Fruit fly (Drosophila melanogaster) whole organism, embryonic: ENCODE results near the gene CG7069.
A peak's percentile ranks its signal among the peaks of the same experiment; 100 is the strongest.

Source experiments
- BEAF-32 ChIP-seq: fragments of 200-800 bp; sonication (Bioruptor generic); optimal IDR thresholded peaks from 3 replicates; lab custom pipeline; 2017; ENCODE audit warnings: missing biosample characterization, missing genetic modification characterization, mild to moderate bottlenecking, moderate library complexity, missing genetic modification reagents
- Blimp-1 ChIP-seq: fragments of 200-800 bp; sonication (Bioruptor generic); optimal IDR thresholded peaks from 3 replicates; lab custom pipeline; 2018; ENCODE audit warnings: missing biosample characterization, missing genetic modification characterization, mild to moderate bottlenecking, moderate library complexity, missing genetic modification reagents
- CG11093 ChIP-seq: fragments of 200-800 bp; sonication (Bioruptor generic); IDR thresholded peaks from 3 replicates; pipeline ENCODE4 v1.3.6; 2022; ENCODE audit warnings: missing biosample characterization, missing genetic modification characterization
- CG12391 ChIP-seq: fragments of 200-800 bp; sonication (Bioruptor generic); optimal IDR thresholded peaks from 3 replicates; lab custom pipeline; 2018; ENCODE audit warnings: missing biosample characterization, mild to moderate bottlenecking, missing genetic modification characterization, moderate library complexity
- CG13123 ChIP-seq: fragments of 200-800 bp; sonication (Bioruptor generic); optimal IDR thresholded peaks from 2 replicates; lab custom pipeline; 2016; ENCODE audit warnings: missing biosample characterization, missing genetic modification characterization
- CG15269 ChIP-seq: fragments of 200-800 bp; sonication (Bioruptor generic); optimal IDR thresholded peaks from 2 replicates; lab custom pipeline; 2018; ENCODE audit warnings: missing biosample characterization, mild to moderate bottlenecking, missing genetic modification characterization, moderate library complexity
- CG15479 ChIP-seq: fragments of 200-800 bp; sonication (Bioruptor generic); optimal IDR thresholded peaks from 3 replicates; lab custom pipeline; 2019; ENCODE audit warnings: missing biosample characterization, mild to moderate bottlenecking, missing genetic modification characterization, moderate library complexity
- CG15601 ChIP-seq: fragments of 200-800 bp; sonication (Bioruptor generic); optimal IDR thresholded peaks from 3 replicates; lab custom pipeline; 2019; ENCODE audit warnings: missing biosample characterization, mild to moderate bottlenecking, missing genetic modification characterization, moderate library complexity
- CG17328 ChIP-seq: fragments of 200-800 bp; sonication (Bioruptor generic); IDR thresholded peaks from 2 replicates; pipeline ENCODE4 v1.3.6; 2022; ENCODE audit warnings: missing biosample characterization, missing genetic modification characterization
- CG17359 ChIP-seq: fragments of 200-800 bp; sonication (Bioruptor generic); optimal IDR thresholded peaks from 3 replicates; lab custom pipeline; 2018; ENCODE audit warnings: missing biosample characterization, mild to moderate bottlenecking, missing genetic modification characterization, moderate library complexity
- CG17912 ChIP-seq: fragments of 200-800 bp; sonication (Bioruptor generic); optimal IDR thresholded peaks from 2 replicates; lab custom pipeline; 2018; ENCODE audit warnings: missing biosample characterization, mild to moderate bottlenecking, missing genetic modification characterization
- CG2875 ChIP-seq: fragments of 200-800 bp; sonication (Bioruptor generic); optimal IDR thresholded peaks from 2 replicates; lab custom pipeline; 2017; ENCODE audit warnings: missing biosample characterization, mild to moderate bottlenecking, missing genetic modification characterization, missing genetic modification reagents
- CG3407 ChIP-seq: fragments of 200-800 bp; sonication (Bioruptor generic); optimal IDR thresholded peaks from 2 replicates; lab custom pipeline; 2018; ENCODE audit warnings: missing biosample characterization, mild to moderate bottlenecking, missing genetic modification characterization
- CG3838 ChIP-seq: fragments of 200-800 bp; sonication (Bioruptor generic); optimal IDR thresholded peaks from 3 replicates; lab custom pipeline; 2016; ENCODE audit warnings: missing biosample characterization, missing genetic modification characterization
- CG4360 ChIP-seq: fragments of 200-800 bp; sonication (Bioruptor generic); IDR thresholded peaks from 2 replicates; pipeline ENCODE4 v1.3.6; 2022; ENCODE audit warnings: missing biosample characterization, missing genetic modification characterization
- CG5245 ChIP-seq: fragments of 200-800 bp; sonication (Bioruptor generic); optimal IDR thresholded peaks from 3 replicates; lab custom pipeline; 2016; ENCODE audit warnings: missing biosample characterization, missing genetic modification characterization
- CG8924 ChIP-seq: fragments of 200-800 bp; optimal IDR thresholded peaks from 3 replicates; lab custom pipeline; 2019; ENCODE audit warnings: missing biosample characterization, mild to moderate bottlenecking, missing genetic modification characterization, moderate library complexity
- CG9437 ChIP-seq: fragments of 200-800 bp; sonication (Bioruptor generic); optimal IDR thresholded peaks from 2 replicates; lab custom pipeline; 2018; ENCODE audit warnings: missing biosample characterization, mild to moderate bottlenecking, missing genetic modification characterization
- Dad ChIP-seq: fragments of 200-800 bp; sonication (Bioruptor generic); optimal IDR thresholded peaks from 3 replicates; lab custom pipeline; 2016; ENCODE audit warnings: missing biosample characterization, missing genetic modification characterization
- Dfd ChIP-seq, 2 experiments: fragments of >200 bp; optimal IDR thresholded peaks; 2 replicates each; lab custom pipeline; 2017; ENCODE audit warnings: missing biosample characterization in 2 of 2, missing genetic modification characterization in 2 of 2
- Dip3 ChIP-seq: fragments of 200-800 bp; sonication (Bioruptor generic); optimal IDR thresholded peaks from 3 replicates; lab custom pipeline; 2016; ENCODE audit warnings: missing biosample characterization, missing genetic modification characterization
- ERR ChIP-seq: fragments of 200-800 bp; sonication (Bioruptor generic); optimal IDR thresholded peaks from 2 replicates; lab custom pipeline; 2016; ENCODE audit warnings: missing biosample characterization, missing genetic modification characterization
- Fer1 ChIP-seq: fragments of 200-800 bp; sonication (Bioruptor generic); optimal IDR thresholded peaks from 2 replicates; lab custom pipeline; 2017; ENCODE audit warnings: missing biosample characterization, mild to moderate bottlenecking, missing genetic modification characterization
- Gsc ChIP-seq: fragments of 200-800 bp; sonication (Bioruptor generic); IDR thresholded peaks from 2 replicates; pipeline ENCODE4 v1.3.6; 2022; ENCODE audit warnings: missing biosample characterization, missing genetic modification characterization
- H2.0 ChIP-seq: fragments of 200-800 bp; sonication (Bioruptor generic); IDR thresholded peaks from 2 replicates; pipeline ENCODE4 v1.3.6; 2022; ENCODE audit warnings: missing biosample characterization, missing genetic modification characterization
- Hmr ChIP-seq: fragments of 200-800 bp; sonication (Bioruptor generic); optimal IDR thresholded peaks from 3 replicates; lab custom pipeline; 2017; ENCODE audit warnings: mild to moderate bottlenecking, missing biosample characterization, missing genetic modification reagents, missing genetic modification characterization
- Hmx ChIP-seq: fragments of 200-800 bp; sonication (Bioruptor generic); optimal IDR thresholded peaks from 2 replicates; lab custom pipeline; 2016; ENCODE audit warnings: missing biosample characterization, missing genetic modification characterization
- Neu2 ChIP-seq: fragments of 200-800 bp; sonication (Bioruptor generic); optimal IDR thresholded peaks from 3 replicates; lab custom pipeline; 2016; ENCODE audit warnings: missing biosample characterization, missing genetic modification characterization, borderline replicate concordance
- Nf-YA ChIP-seq: fragments of 200-800 bp; sonication (Bioruptor generic); IDR thresholded peaks from 2 replicates; pipeline ENCODE4 v1.3.6; 2022; ENCODE audit warnings: missing biosample characterization, missing genetic modification characterization
- Nf-YB ChIP-seq: fragments of 200-800 bp; sonication (Bioruptor generic); optimal IDR thresholded peaks from 3 replicates; lab custom pipeline; 2019; ENCODE audit warnings: missing biosample characterization, mild to moderate bottlenecking, missing genetic modification characterization, moderate library complexity
- Oaz ChIP-seq: fragments of 200-800 bp; sonication (Bioruptor generic); IDR thresholded peaks from 2 replicates; pipeline ENCODE4 v1.3.6; 2022; ENCODE audit warnings: missing biosample characterization, missing genetic modification characterization
- Pdp1 ChIP-seq, 2 experiments: fragments of 200-800 bp; sonication (Bioruptor generic); optimal IDR thresholded peaks; 3 replicates each; lab custom pipeline; 2016; ENCODE audit warnings: missing biosample characterization in 2 of 2, missing genetic modification characterization in 2 of 2, mild to moderate bottlenecking in 1 of 2, moderate library complexity in 1 of 2
- Sox102F ChIP-seq: fragments of 200-800 bp; sonication (Bioruptor generic); optimal IDR thresholded peaks from 2 replicates; lab custom pipeline; 2018; ENCODE audit warnings: missing biosample characterization, mild to moderate bottlenecking, missing genetic modification characterization, moderate library complexity
- crc ChIP-seq: fragments of 200-800 bp; sonication (Bioruptor generic); optimal IDR thresholded peaks from 2 replicates; lab custom pipeline; 2016; ENCODE audit warnings: missing biosample characterization, missing genetic modification characterization
- gce ChIP-seq: fragments of 200-800 bp; sonication (Bioruptor generic); IDR thresholded peaks from 3 replicates; pipeline ENCODE4 v1.3.6; 2022; ENCODE audit warnings: missing biosample characterization, missing genetic modification characterization
- grn ChIP-seq: fragments of 200-800 bp; sonication (Bioruptor generic); optimal IDR thresholded peaks from 3 replicates; lab custom pipeline; 2017; ENCODE audit warnings: missing biosample characterization, missing genetic modification characterization
- gt ChIP-seq: fragments of 200-800 bp; sonication (Bioruptor generic); IDR thresholded peaks from 2 replicates; pipeline ENCODE4 v1.3.6; 2022; ENCODE audit warnings: missing biosample characterization, missing genetic modification characterization
- ham ChIP-seq: fragments of 200-800 bp; sonication (Bioruptor generic); IDR thresholded peaks from 2 replicates; pipeline ENCODE4 v1.3.6; 2022; ENCODE audit warnings: missing biosample characterization, missing genetic modification characterization
- klu ChIP-seq: fragments of 200-800 bp; sonication (Bioruptor generic); IDR thresholded peaks from 2 replicates; pipeline ENCODE4 v1.3.6; 2022; ENCODE audit warnings: missing biosample characterization, missing genetic modification characterization
- lilli ChIP-seq: fragments of 200-800 bp; sonication (Bioruptor generic); optimal IDR thresholded peaks from 3 replicates; lab custom pipeline; 2016; ENCODE audit warnings: missing biosample characterization, missing genetic modification characterization
- luna ChIP-seq: fragments of 200-800 bp; sonication (Bioruptor generic); optimal IDR thresholded peaks from 2 replicates; lab custom pipeline; 2016; ENCODE audit warnings: missing biosample characterization, missing genetic modification characterization
- nerfin-1 ChIP-seq: fragments of 200-800 bp; sonication (Bioruptor generic); optimal IDR thresholded peaks from 3 replicates; lab custom pipeline; 2019; ENCODE audit warnings: missing biosample characterization, mild to moderate bottlenecking, missing genetic modification characterization, moderate library complexity
- odd ChIP-seq: fragments of 200-800 bp; sonication (Bioruptor generic); optimal IDR thresholded peaks from 2 replicates; lab custom pipeline; 2017; ENCODE audit warnings: missing biosample characterization, mild to moderate bottlenecking, missing genetic modification characterization
- tll ChIP-seq, 2 experiments: fragments of 200-800 bp in 1 of 2; fragments of >200 bp in 1 of 2; sonication (Bioruptor generic) in 1 of 2; optimal IDR thresholded peaks; 2 replicates each; lab custom pipeline; 2017 to 2019; ENCODE audit warnings: missing biosample characterization in 2 of 2, missing genetic modification characterization in 2 of 2, mild to moderate bottlenecking in 1 of 2, moderate library complexity in 1 of 2
- tup ChIP-seq: fragments of 200-800 bp; sonication (Bioruptor generic); optimal IDR thresholded peaks from 2 replicates; lab custom pipeline; 2016; ENCODE audit warnings: missing biosample characterization, mild to moderate bottlenecking, missing genetic modification characterization, moderate library complexity
- unc-4 ChIP-seq: fragments of 200-800 bp; sonication (Bioruptor generic); IDR thresholded peaks from 2 replicates; pipeline ENCODE4 v1.3.6; 2022; ENCODE audit warnings: missing biosample characterization, missing genetic modification characterization; ENCODE audit not compliant: partially characterized antibody
- wdn ChIP-seq: fragments of 200-800 bp; sonication (Bioruptor generic); IDR thresholded peaks from 2 replicates; pipeline ENCODE4 v1.3.6; 2022; ENCODE audit warnings: missing biosample characterization, missing genetic modification characterization
- wek ChIP-seq: fragments of 200-800 bp; sonication (Bioruptor generic); optimal IDR thresholded peaks from 3 replicates; lab custom pipeline; 2018; ENCODE audit warnings: missing biosample characterization, mild to moderate bottlenecking, missing genetic modification characterization, moderate library complexity

Gene CG7069

dm6 chr3R:22362218-22362907, 10.3 kb upstream of the CG7069 start, which contains the start of the genes JMJD6, CG7071 and Muted (continued):
- no peak for TF ChIP-seq CG15479 (GFP tag; lab: Kevin White, UChicago)
- TF ChIP-seq CG13123 (GFP tag; lab: Kevin White, UChicago), result peak; percentile 89
- peak; percentile 64 for TF ChIP-seq CG3407 (GFP tag; lab: Kevin White, UChicago)
- peak; percentile 97 for TF ChIP-seq CG12391
- peak; percentile 92 for TF ChIP-seq Fer1
- TF ChIP-seq odd (GFP tag; lab: Kevin White, UChicago), result peak; percentile 76
- peak; percentile 73 for TF ChIP-seq Hmx (GFP tag; lab: Kevin White, UChicago)
- peak; percentile 90 for TF ChIP-seq unc-4
- TF ChIP-seq gt (GFP tag; lab: Robert Waterston, UW), result peak; percentile 73
- peak; percentile 90 for TF ChIP-seq CG17359 (tag; lab: Kevin White, UChicago)
- peak; percentile 88 for TF ChIP-seq Oaz (GFP tag; lab: Robert Waterston, UW)
- peak; percentile 84 for TF ChIP-seq CG5245 (GFP tag; lab: Kevin White, UChicago)
- TF ChIP-seq CG2875 (GFP tag; lab: Kevin White, UChicago), result peak; percentile 72
- TF ChIP-seq klu, result peak; percentile 85
- peak; percentile 59; the same call in 1 of the 2 replicates for TF ChIP-seq ham (GFP tag; lab: Robert Waterston, UW)
- TF ChIP-seq CG17912 (GFP tag; lab: Kevin White, UChicago), result peak; percentile 88
- TF ChIP-seq Nf-YB (GFP tag; lab: Kevin White, UChicago), result peak; percentile 77
- peak; percentile 87 for TF ChIP-seq Blimp-1 (GFP tag; lab: Kevin White, UChicago)
- TF ChIP-seq gce, result peak; percentile 82; the same call in 2 of the 3 replicates
- peak; percentile 85 for TF ChIP-seq H2.0
- TF ChIP-seq lilli, result peak; percentile 97
- peak; percentile 79 for TF ChIP-seq Gsc
- peak; percentile 85; the same call in 1 of the 3 replicates for TF ChIP-seq CG11093
- TF ChIP-seq tll (GFP tag; optimal IDR thresholded peaks at IDR 0.05; lab: Kevin White, UChicago), result peak in 1 of 2 experiments; percentile 11
- TF ChIP-seq ERR (GFP tag; lab: Kevin White, UChicago), result peak; percentile 76
- TF ChIP-seq crc (GFP tag; lab: Kevin White, UChicago), result peak; percentile 77
- no peak for TF ChIP-seq Neu2 (GFP tag; lab: Kevin White, UChicago)
- TF ChIP-seq luna (GFP tag; lab: Kevin White, UChicago), result peak; percentile 34
- TF ChIP-seq CG15601, result peak; percentile 88
- TF ChIP-seq grn, result peak; percentile 98
- TF ChIP-seq wek, result no peak
- TF ChIP-seq Sox102F, result peak; percentile 91
- TF ChIP-seq Pdp1 (GFP tag; optimal IDR thresholded peaks at IDR 0.05; lab: Kevin White, UChicago), result peak; percentile 81 to 91
- peak; percentile 53; the same call in 1 of the 2 replicates for TF ChIP-seq Nf-YA (GFP tag; lab: Robert Waterston, UW)
- peak; percentile 90 for TF ChIP-seq BEAF-32 (GFP tag; lab: Kevin White, UChicago)
- peak; percentile 88 for TF ChIP-seq nerfin-1 (tag; lab: Kevin White, UChicago)
- TF ChIP-seq wdn (GFP tag; lab: Robert Waterston, UW), result peak; percentile 84
- TF ChIP-seq Dad (GFP tag; lab: Kevin White, UChicago), result peak; percentile 74
- TF ChIP-seq Dip3 (GFP tag; lab: Kevin White, UChicago), result peak; percentile 91
- TF ChIP-seq CG4360 (GFP tag; lab: Robert Waterston, UW), result peak; percentile 55; the same call in 1 of the 2 replicates
- no peak for TF ChIP-seq Dfd (GFP tag; optimal IDR thresholded peaks at IDR 0.05; lab: Kevin White, UChicago)
- peak; percentile 79 for TF ChIP-seq CG9437 (GFP tag; lab: Kevin White, UChicago)
- TF ChIP-seq Hmr (GFP tag; lab: Kevin White, UChicago), result peak; percentile 93
- peak; percentile 88 for TF ChIP-seq CG17328 (GFP tag; lab: Robert Waterston, UW)
- peak; percentile 82 for TF ChIP-seq CG8924 (tag; lab: Kevin White, UChicago)
- peak; percentile 86 for TF ChIP-seq tup (GFP tag; lab: Kevin White, UChicago)
- peak; percentile 86 for TF ChIP-seq CG3838 (GFP tag; lab: Kevin White, UChicago)
- peak; percentile 90 for TF ChIP-seq CG15269 (tag; lab: Kevin White, UChicago)
